Fruit fly (Drosophila melanogaster): ENCODE measurements around the gene CG33493.

Gene CG33493

dm6 chr3L:10682725-10683367 is 10.1 kb downstream of the CG33493 start (continued):
- TF ChIP-seq aop (GFP tag; IDR thresholded peaks at IDR 0.05) (peak; percentile 56; the same call in 1 of the 2 replicates), ATbp (GFP tag; optimal IDR thresholded peaks at IDR 0.05) (peak; percentile 96), bsh (GFP tag; optimal IDR thresholded peaks at IDR 0.05) (peak; percentile 96 to 97), CG10366 (GFP tag; IDR thresholded peaks at IDR 0.05) (peak; percentile 97), sim (GFP tag; IDR thresholded peaks at IDR 0.05) (peak; percentile 86), CG12299 (tag; optimal IDR thresholded peaks at IDR 0.05) (peak; percentile 96), NC2β (GFP tag; optimal IDR thresholded peaks at IDR 0.05) (peak; percentile 61), Mes4 (GFP tag; optimal IDR thresholded peaks at IDR 0.05) (peak; percentile 84), Ets65A (GFP tag) (peak; percentile 94), Tbp (GFP tag; optimal IDR thresholded peaks at IDR 0.05) (no peak), CG18011 (GFP tag; optimal IDR thresholded peaks at IDR 0.05) (peak; percentile 89), CG17912 (GFP tag; optimal IDR thresholded peaks at IDR 0.05) (peak; percentile 54), CG18619 (GFP tag; optimal IDR thresholded peaks at IDR 0.05) (peak; percentile 99), Fer1 (GFP tag; optimal IDR thresholded peaks at IDR 0.05) (peak; percentile 99), Ada2b (GFP tag; IDR thresholded peaks at IDR 0.05) (peak; percentile 95), CG17612 (GFP tag; IDR thresholded peaks at IDR 0.05) (peak; percentile 92), eyg (GFP tag; optimal IDR thresholded peaks at IDR 0.05) (peak; percentile 39), toy (GFP tag; IDR thresholded peaks at IDR 0.05) (peak; percentile 92), CG11398 (GFP tag; optimal IDR thresholded peaks at IDR 0.05) (peak; percentile 82), grau (tag; optimal IDR thresholded peaks at IDR 0.05) (peak; percentile 100), ham (GFP tag; IDR thresholded peaks at IDR 0.05) (peak; percentile 91), CG4820 (GFP tag; optimal IDR thresholded peaks at IDR 0.05) (peak; percentile 97), CG31441 (GFP tag; IDR thresholded peaks at IDR 0.05) (peak; percentile 99), Ravus (GFP tag; IDR thresholded peaks at IDR 0.05) (peak; percentile 90), onecut (GFP tag; IDR thresholded peaks at IDR 0.05) (peak; percentile 92), Lim3 (GFP tag; IDR thresholded peaks at IDR 0.05) (peak; percentile 93; the same call in 1 of the 2 replicates), zf30C (GFP tag; optimal IDR thresholded peaks at IDR 0.05) (no peak), Dad (GFP tag; optimal IDR thresholded peaks at IDR 0.05) (peak; percentile 83), phol (tag; optimal IDR thresholded peaks at IDR 0.05) (peak; percentile 98), ranshi (GFP tag; IDR thresholded peaks at IDR 0.05) (peak; percentile 96), vfl (GFP tag; optimal IDR thresholded peaks at IDR 0.05) (peak; percentile 76), B-H2 (GFP tag; optimal IDR thresholded peaks at IDR 0.05) (peak; percentile 95), CG11560 (tag; IDR thresholded peaks at IDR 0.05) (peak; percentile 92), CG16815 (GFP tag; optimal IDR thresholded peaks at IDR 0.05) (peak; percentile 98), CG7357 (GFP tag; IDR thresholded peaks at IDR 0.05) (peak; percentile 93), NfI (GFP tag; optimal IDR thresholded peaks at IDR 0.05) (peak; percentile 96), CHES-1-like (GFP tag; optimal IDR thresholded peaks at IDR 0.05) (peak; percentile 72), bcd (GFP tag; optimal IDR thresholded peaks at IDR 0.05) (peak; percentile 99), Hr78 (GFP tag; optimal IDR thresholded peaks at IDR 0.05) (peak in 1 of 2 experiments; percentile 91), Abd-B (GFP tag; optimal IDR thresholded peaks at IDR 0.05) (peak; percentile 96), Nf-YB (GFP tag; optimal IDR thresholded peaks at IDR 0.05) (peak; percentile 89), CG6175 (GFP tag; IDR thresholded peaks at IDR 0.05) (peak; percentile 96), croc (GFP tag; conservative IDR thresholded peaks at IDR 0.05) (peak; percentile 97), CG4730 (GFP tag; IDR thresholded peaks at IDR 0.05) (peak; percentile 94), ara (GFP tag; IDR thresholded peaks at IDR 0.05) (peak; percentile 91), Max (GFP tag; optimal IDR thresholded peaks at IDR 0.05) (peak; percentile 97), CG6683 (GFP tag; optimal IDR thresholded peaks at IDR 0.05) (peak; percentile 98), CG1602 (GFP tag; optimal IDR thresholded peaks at IDR 0.05) (peak; percentile 97), CG1024 (GFP tag; IDR thresholded peaks at IDR 0.05) (peak; percentile 84), Jarid2 (GFP tag; optimal IDR thresholded peaks at IDR 0.05) (peak; percentile 92)

Data from whole organism, embryonic.